Fruit fly (Drosophila melanogaster): ENCODE data around the gene Ugt36E1.

Gene Ugt36E1

dm6 chr2L:18857635-18858059 lies 31.1 kb downstream of the Ugt36E1 start (continued):
- TF ChIP-seq CG17829 (tag; optimal IDR thresholded peaks at IDR 0.05): peak; percentile 94
- peak; percentile 48 for TF ChIP-seq HmgD (GFP tag; optimal IDR thresholded peaks at IDR 0.05)
- TF ChIP-seq Spps (tag; optimal IDR thresholded peaks at IDR 0.05): peak; percentile 81
- TF ChIP-seq chn (GFP tag; optimal IDR thresholded peaks at IDR 0.05): peak; percentile 94
- TF ChIP-seq E2f2 (GFP tag; IDR thresholded peaks at IDR 0.05): peak; percentile 76
- TF ChIP-seq fd102C (GFP tag; optimal IDR thresholded peaks at IDR 0.05): no peak
- peak; percentile 83 to 95 for TF ChIP-seq bsh (GFP tag; optimal IDR thresholded peaks at IDR 0.05)
- TF ChIP-seq esg (GFP tag; conservative IDR thresholded peaks at IDR 0.05): peak; percentile 81
- TF ChIP-seq Atf-2 (GFP tag; optimal IDR thresholded peaks at IDR 0.05): peak; percentile 87
- TF ChIP-seq h (optimal IDR thresholded peaks at IDR 0.05): no peak
- TF ChIP-seq Dfd (GFP tag; optimal IDR thresholded peaks at IDR 0.05): no peak
- TF ChIP-seq Dip2 (GFP tag; IDR thresholded peaks at IDR 0.05): no peak
- TF ChIP-seq HLH4C (GFP tag; IDR thresholded peaks at IDR 0.05; ENCODE audit: partially characterized antibody): no peak; the same call in 2 of the 3 replicates
- peak; percentile 16 for TF ChIP-seq ac (GFP tag; optimal IDR thresholded peaks at IDR 0.05)
- TF ChIP-seq CG12659 (GFP tag; optimal IDR thresholded peaks at IDR 0.05): peak; percentile 95
- TF ChIP-seq CG13287 (GFP tag; IDR thresholded peaks at IDR 0.05; ENCODE audit: partially characterized antibody): peak; percentile 54
- no peak for TF ChIP-seq mld (GFP tag; IDR thresholded peaks at IDR 0.05; ENCODE audit: partially characterized antibody)
- peak; percentile 95 for TF ChIP-seq CG32532 (GFP tag; IDR thresholded peaks at IDR 0.05)
- TF ChIP-seq trem (tag; optimal IDR thresholded peaks at IDR 0.05): peak; percentile 80
- no peak; the same call in 1 of the 2 replicates for TF ChIP-seq crol (GFP tag; IDR thresholded peaks at IDR 0.05)
- TF ChIP-seq Asciz (GFP tag; optimal IDR thresholded peaks at IDR 0.05): peak; percentile 86
- peak; percentile 79 for TF ChIP-seq CG6654 (GFP tag; optimal IDR thresholded peaks at IDR 0.05)
- peak; percentile 91 for TF ChIP-seq CG1603 (tag; optimal IDR thresholded peaks at IDR 0.05)
- TF ChIP-seq Ptx1 (GFP tag; IDR thresholded peaks at IDR 0.05): peak; percentile 88
- peak; percentile 46 for TF ChIP-seq Dad (GFP tag; optimal IDR thresholded peaks at IDR 0.05)
- no peak for TF ChIP-seq HLHmδ (GFP tag; optimal IDR thresholded peaks at IDR 0.05)
- peak; percentile 92 for TF ChIP-seq az2 (GFP tag; optimal IDR thresholded peaks at IDR 0.05)
- TF ChIP-seq CG3407 (GFP tag; optimal IDR thresholded peaks at IDR 0.05): peak; percentile 82
- TF ChIP-seq Camta (GFP tag; optimal IDR thresholded peaks at IDR 0.05): peak; percentile 90
- TF ChIP-seq ap (GFP tag; IDR thresholded peaks at IDR 0.05): peak; percentile 81
- TF ChIP-seq CkIIα-i1 (GFP tag; IDR thresholded peaks at IDR 0.05): peak; percentile 57; the same call in 1 of the 2 replicates
- TF ChIP-seq YL-1 (GFP tag; optimal IDR thresholded peaks at IDR 0.05): peak; percentile 59
- TF ChIP-seq cg (GFP tag; optimal IDR thresholded peaks at IDR 0.05): no peak
- 0 out of 3 replicates have a peak, but pooled peaks have one; percentile 11 for TF ChIP-seq CG14860 (GFP tag; IDR thresholded peaks at IDR 0.05; ENCODE audit: partially characterized antibody)
- no peak for TF ChIP-seq pan (optimal IDR thresholded peaks at IDR 0.05)
- peak in 1 of 2 experiments; percentile 95 for TF ChIP-seq pan (GFP tag; optimal IDR thresholded peaks at IDR 0.05 in 1 of 2, IDR thresholded peaks at IDR 0.05 in 1 of 2)
- peak; percentile 81 for TF ChIP-seq CG11247 (GFP tag; IDR thresholded peaks at IDR 0.05)
- TF ChIP-seq Jarid2 (GFP tag; optimal IDR thresholded peaks at IDR 0.05): peak; percentile 60
- TF ChIP-seq wek (GFP tag; optimal IDR thresholded peaks at IDR 0.05): peak; percentile 78
- peak; percentile 75 for TF ChIP-seq en (GFP tag; optimal IDR thresholded peaks at IDR 0.05)
- TF ChIP-seq CG15696 (tag; optimal IDR thresholded peaks at IDR 0.05): peak; percentile 80
- peak; percentile 91 for TF ChIP-seq ind (GFP tag; optimal IDR thresholded peaks at IDR 0.05)
- peak; percentile 90 for TF ChIP-seq CG11093 (GFP tag; IDR thresholded peaks at IDR 0.05)
- TF ChIP-seq CG31224 (GFP tag; IDR thresholded peaks at IDR 0.05): peak; percentile 84
- peak; percentile 73 for TF ChIP-seq CG9437 (GFP tag; optimal IDR thresholded peaks at IDR 0.05)
- TF ChIP-seq ash1 (GFP tag; optimal IDR thresholded peaks at IDR 0.05): no peak
- 0 out of 2 replicates have a peak, but pooled peaks have one; percentile 51 for TF ChIP-seq sim (GFP tag; IDR thresholded peaks at IDR 0.05)
- TF ChIP-seq pum (GFP tag; optimal IDR thresholded peaks at IDR 0.05): peak; percentile 69
- TF ChIP-seq pho (GFP tag; optimal IDR thresholded peaks at IDR 0.05): peak; percentile 92
- peak; percentile 93 for TF ChIP-seq zfh2 (GFP tag; optimal IDR thresholded peaks at IDR 0.05)
- peak; percentile 89 for TF ChIP-seq CG2199 (GFP tag; IDR thresholded peaks at IDR 0.05)
